Fruit fly (Drosophila melanogaster) whole organism, wandering third instar larva: ENCODE data around the gene Ag5r.

Experiments
- Abd-B ChIP-seq: fragments of >200 bp; optimal IDR thresholded peaks from 2 replicates; lab custom pipeline; 2017; ENCODE audit warnings: missing biosample characterization, missing genetic modification characterization
- CG32264 ChIP-seq: fragments of 200-800 bp; sonication (Bioruptor generic); optimal IDR thresholded peaks from 2 replicates; lab custom pipeline; 2016; ENCODE audit warnings: missing biosample characterization, missing genetic modification characterization
- CG9705 ChIP-seq: fragments of 200-800 bp; sonication (Bioruptor generic); optimal IDR thresholded peaks from 2 replicates; lab custom pipeline; 2018; ENCODE audit warnings: missing biosample characterization, mild to moderate bottlenecking, missing genetic modification characterization
- CrebA ChIP-seq: fragments of 200-800 bp; sonication (Bioruptor generic); optimal IDR thresholded peaks from 2 replicates; lab custom pipeline; 2016; ENCODE audit warnings: missing biosample characterization, mild to moderate bottlenecking, missing genetic modification characterization, borderline replicate concordance
- Dfd ChIP-seq: fragments of >200 bp; optimal IDR thresholded peaks from 2 replicates; lab custom pipeline; 2017; ENCODE audit warnings: missing biosample characterization, missing genetic modification characterization
- Dif ChIP-seq: fragments of 200-275, 200-300 bp; sonication (Bioruptor generic); optimal IDR thresholded peaks from 2 replicates; lab custom pipeline; 2018; ENCODE audit warnings: missing biosample characterization, missing genetic modification characterization; ENCODE audit not compliant: partially characterized antibody
- HLH106 ChIP-seq: fragments of 200-800 bp; optimal IDR thresholded peaks from 3 replicates; lab custom pipeline; 2019; ENCODE audit warnings: missing biosample characterization, mild to moderate bottlenecking, missing genetic modification characterization, moderate library complexity
- Hnf4 ChIP-seq: fragments of 200-800 bp; sonication (Bioruptor generic); optimal IDR thresholded peaks from 2 replicates; lab custom pipeline; 2016; ENCODE audit warnings: missing biosample characterization, mild to moderate bottlenecking, missing genetic modification characterization
- Hr78 ChIP-seq: fragments of >200 bp; optimal IDR thresholded peaks from 2 replicates; lab custom pipeline; 2017; ENCODE audit warnings: missing biosample characterization, missing genetic modification characterization
- Hr83 ChIP-seq: fragments of 200-300 bp; sonication (Bioruptor generic); optimal IDR thresholded peaks from 2 replicates; lab custom pipeline; 2016; ENCODE audit warnings: missing biosample characterization, mild to moderate bottlenecking, missing genetic modification characterization, moderate library complexity; ENCODE audit not compliant: poor library complexity, severe bottlenecking
- Jra ChIP-seq: sonication (Bioruptor generic); optimal IDR thresholded peaks from 2 replicates; lab custom pipeline; 2016; ENCODE audit warnings: missing biosample characterization, missing genetic modification characterization
- Mio ChIP-seq: sonication (Bioruptor generic); optimal IDR thresholded peaks from 2 replicates; lab custom pipeline; 2016; ENCODE audit warnings: missing biosample characterization, missing genetic modification characterization
- Myc ChIP-seq: fragments of >200 bp; optimal IDR thresholded peaks from 2 replicates; lab custom pipeline; 2017
- N ChIP-seq: fragments of >200 bp; optimal IDR thresholded peaks from 2 replicates; lab custom pipeline; 2018; ENCODE audit warnings: missing biosample characterization, missing external identifiers, missing genetic modification characterization
- OdsH ChIP-seq: fragments of 200-800 bp; sonication (Bioruptor generic); optimal IDR thresholded peaks from 2 replicates; lab custom pipeline; 2016; ENCODE audit warnings: missing biosample characterization, mild to moderate bottlenecking, missing genetic modification characterization
- Sp1 ChIP-seq: fragments of 200-800 bp; sonication (Bioruptor generic); optimal IDR thresholded peaks from 3 replicates; lab custom pipeline; 2019; ENCODE audit warnings: missing biosample characterization, mild to moderate bottlenecking, missing genetic modification characterization, moderate library complexity
- Vsx2 ChIP-seq: fragments of 200-300, 225-300 bp; sonication (Bioruptor generic); optimal IDR thresholded peaks from 2 replicates; lab custom pipeline; 2018; ENCODE audit warnings: missing biosample characterization, missing genetic modification characterization; ENCODE audit not compliant: partially characterized antibody
- brk ChIP-seq: fragments of 200-800 bp; sonication (Bioruptor generic); optimal IDR thresholded peaks from 2 replicates; lab custom pipeline; 2016; ENCODE audit warnings: missing biosample characterization, mild to moderate bottlenecking, missing genetic modification characterization
- dl ChIP-seq, 2 experiments: fragments of 175-275, 200-275 bp in 1 of 2; fragments of 200-275 bp in 1 of 2; sonication (Bioruptor generic); optimal IDR thresholded peaks; lab custom pipeline; 2018; ENCODE audit warnings: mild to moderate bottlenecking in 2 of 2, missing biosample characterization in 2 of 2, missing genetic modification characterization in 2 of 2, moderate library complexity in 2 of 2; ENCODE audit not compliant: partially characterized antibody in 2 of 2, insufficient read depth in 1 of 2
- dsf ChIP-seq: sonication (Bioruptor generic); optimal IDR thresholded peaks from 2 replicates; lab custom pipeline; 2016; ENCODE audit warnings: missing biosample characterization, missing genetic modification characterization, borderline replicate concordance
- ey ChIP-seq: fragments of 200-800 bp; sonication (Bioruptor generic); optimal IDR thresholded peaks from 2 replicates; lab custom pipeline; 2016; ENCODE audit warnings: missing biosample characterization, missing genetic modification characterization
- foxo ChIP-seq, 2 experiments: fragments of 200-800 bp; sonication (Bioruptor generic); optimal IDR thresholded peaks; 2 replicates in 1 of 2; 3 replicates in 1 of 2; lab custom pipeline; 2016 to 2017; ENCODE audit warnings: missing biosample characterization in 2 of 2, missing genetic modification characterization in 2 of 2
- fru ChIP-seq: fragments of 200-800 bp; sonication (Bioruptor generic); optimal IDR thresholded peaks from 3 replicates; lab custom pipeline; 2016; ENCODE audit warnings: missing biosample characterization, mild to moderate bottlenecking, missing genetic modification characterization
- h ChIP-seq: fragments of 200-800 bp; sonication (Bioruptor generic); optimal IDR thresholded peaks from 3 replicates; lab custom pipeline; 2016; ENCODE audit warnings: missing biosample characterization, mild to moderate bottlenecking, missing genetic modification characterization
- jim ChIP-seq: fragments of 175-275, 200-325 bp; sonication (Bioruptor generic); optimal IDR thresholded peaks from 2 replicates; lab custom pipeline; 2016; ENCODE audit warnings: missing biosample characterization, mild to moderate bottlenecking, missing genetic modification characterization
- pan ChIP-seq: fragments of >200 bp; optimal IDR thresholded peaks from 2 replicates; lab custom pipeline; 2017
- psq ChIP-seq: fragments of 200-800 bp; sonication (Bioruptor generic); optimal IDR thresholded peaks from 3 replicates; lab custom pipeline; 2017; ENCODE audit warnings: missing biosample characterization, mild to moderate bottlenecking, missing genetic modification characterization, moderate library complexity
- rgr ChIP-seq: fragments of 200-800 bp; sonication (Bioruptor generic); optimal IDR thresholded peaks from 3 replicates; lab custom pipeline; 2016; ENCODE audit warnings: missing biosample characterization, mild to moderate bottlenecking, missing genetic modification characterization
- sage ChIP-seq: fragments of 200-800 bp; sonication (Bioruptor generic); optimal IDR thresholded peaks from 2 replicates; lab custom pipeline; 2016; ENCODE audit warnings: missing biosample characterization, mild to moderate bottlenecking, missing genetic modification characterization
- sv ChIP-seq: fragments of 200-800 bp; sonication (Bioruptor generic); optimal IDR thresholded peaks from 3 replicates; lab custom pipeline; 2016; ENCODE audit warnings: missing biosample characterization, missing genetic modification characterization
- usp ChIP-seq: fragments of >200 bp; optimal IDR thresholded peaks from 2 replicates; lab custom pipeline; 2017; ENCODE audit warnings: missing biosample characterization, missing genetic modification characterization
- woc ChIP-seq: sonication (Bioruptor generic); optimal IDR thresholded peaks from 2 replicates; lab custom pipeline; 2016; ENCODE audit warnings: missing biosample characterization, mild to moderate bottlenecking, missing genetic modification characterization

The Ag5r gene

dm6 chrX:14825922-14826617 is 39.7 kb upstream of the Ag5r start, which contains the start of gene rut (continued):
- TF ChIP-seq sv (no peak), brk (GFP tag; lab: Kevin White, UChicago) (no peak), Hr83 (peak; percentile 67), ey (GFP tag; lab: Kevin White, UChicago) (no peak)
- TF ChIP-seq, all 38 proteins: peak for 7

dm6 chrX:14825470-14825787 is 39.1 kb upstream of the Ag5r start:
- peak; percentile 63 for TF ChIP-seq psq (GFP tag; lab: Kevin White, UChicago)
- no peak for TF ChIP-seq h (GFP tag; lab: Kevin White, UChicago)
- TF ChIP-seq, all 38 proteins: peak for 1

- TF ChIP-seq OdsH (GFP tag; lab: Kevin White, UChicago): no peak
- no peak for TF ChIP-seq N (GFP tag; lab: Kevin White, UChicago)
- no peak for TF ChIP-seq jim
- no peak for TF ChIP-seq h (GFP tag; lab: Kevin White, UChicago)
- TF ChIP-seq psq (GFP tag; lab: Kevin White, UChicago): peak; percentile 75
- no peak for TF ChIP-seq dsf (GFP tag; lab: Kevin White, UChicago)
- TF ChIP-seq Dif (GFP tag; lab: Kevin White, UChicago): peak; percentile 19
- no peak for TF ChIP-seq rgr
- no peak for TF ChIP-seq CG9705
- no peak for TF ChIP-seq Jra (GFP tag; lab: Kevin White, UChicago)
- TF ChIP-seq pan: no peak
Observed at dm6 chrX:14824690-14825469, 38.5 kb upstream of the Ag5r start.

dm6 chrX:14812239-14812638 is 25.9 kb upstream of the Ag5r start:
- TF ChIP-seq Vsx2 (no peak), Sp1 (GFP tag; lab: Kevin White, UChicago) (no peak), fru (GFP tag; lab: Kevin White, UChicago) (no peak), Dfd (GFP tag; lab: Kevin White, UChicago) (no peak), pan (no peak), h (GFP tag; lab: Kevin White, UChicago) (no peak), Dif (GFP tag; lab: Kevin White, UChicago) (no peak), CG9705 (no peak), dsf (GFP tag; lab: Kevin White, UChicago) (no peak), Abd-B (GFP tag; lab: Kevin White, UChicago) (no peak)

dm6 chrX:14810433-14810832 is 24.1 kb upstream of the Ag5r start:
- TF ChIP-seq pan (no peak), h (GFP tag; lab: Kevin White, UChicago) (peak; percentile 56), Hnf4 (peak; percentile 5), psq (GFP tag; lab: Kevin White, UChicago) (peak; percentile 51), OdsH (GFP tag; lab: Kevin White, UChicago) (peak; percentile 47), Sp1 (GFP tag; lab: Kevin White, UChicago) (no peak), HLH106 (tag; lab: Kevin White, UChicago) (peak; percentile 47), rgr (peak; percentile 68), foxo (GFP tag; optimal IDR thresholded peaks at IDR 0.05; lab: Kevin White, UChicago) (peak in 1 of 2 experiments; percentile 67), dl (GFP tag; optimal IDR thresholded peaks at IDR 0.05; lab: Kevin White, UChicago; ENCODE audit: insufficient read depth in 1 of 2, partially characterized antibody in 2 of 2) (no peak), fru (GFP tag; lab: Kevin White, UChicago) (peak; percentile 33), brk (GFP tag; lab: Kevin White, UChicago) (peak; percentile 33)
- TF ChIP-seq, all 38 proteins: peak for 9

dm6 chrX:14805646-14806045 is 19.3 kb upstream of the Ag5r start:
- no peak for TF ChIP-seq N (GFP tag; lab: Kevin White, UChicago)
- no peak for TF ChIP-seq Vsx2
- peak; percentile 62 for TF ChIP-seq brk (GFP tag; lab: Kevin White, UChicago)
- peak; percentile 77 for TF ChIP-seq jim
- TF ChIP-seq Hnf4: peak; percentile 65
- peak; percentile 1 for TF ChIP-seq woc (GFP tag; lab: Kevin White, UChicago)
- TF ChIP-seq fru (GFP tag; lab: Kevin White, UChicago): peak; percentile 27
- no peak for TF ChIP-seq CG9705
- no peak for TF ChIP-seq CrebA (GFP tag; lab: Kevin White, UChicago)
- no peak for TF ChIP-seq dsf (GFP tag; lab: Kevin White, UChicago)
- TF ChIP-seq Hr83: peak; percentile 99
- TF ChIP-seq Dif (GFP tag; lab: Kevin White, UChicago): no peak
- no peak for TF ChIP-seq Myc (lab: Kevin White, UChicago)
- peak in 1 of 2 experiments; percentile 33 for TF ChIP-seq foxo (GFP tag; optimal IDR thresholded peaks at IDR 0.05; lab: Kevin White, UChicago)
- peak; percentile 18 for TF ChIP-seq psq (GFP tag; lab: Kevin White, UChicago)
- TF ChIP-seq Hr78 (GFP tag; lab: Kevin White, UChicago): no peak
- no peak for TF ChIP-seq pan
- peak; percentile 64 for TF ChIP-seq h (GFP tag; lab: Kevin White, UChicago)
- TF ChIP-seq sage (GFP tag; lab: Kevin White, UChicago): no peak
- no peak for TF ChIP-seq Mio
- TF ChIP-seq CG32264 (GFP tag; lab: Kevin White, UChicago): no peak
- peak; percentile 52 for TF ChIP-seq rgr
- TF ChIP-seq usp (GFP tag; lab: Kevin White, UChicago): no peak
- no peak for TF ChIP-seq Dfd (GFP tag; lab: Kevin White, UChicago)
- no peak for TF ChIP-seq sv
- TF ChIP-seq OdsH (GFP tag; lab: Kevin White, UChicago): peak; percentile 46
- TF ChIP-seq Sp1 (GFP tag; lab: Kevin White, UChicago): no peak
